Worm (Caenorhabditis elegans) whole organism, late embryonic: ENCODE results near the gene unc-82.

Experiments used
- C08G9.2 ChIP-seq: sonication (generic microtip); optimal IDR thresholded peaks from 2 replicates; lab custom pipeline; 2016; ENCODE audit warnings: mild to moderate bottlenecking, missing genetic modification characterization, moderate library complexity, missing compliant biosample characterization
- F13H6.1 ChIP-seq: sonication (generic microtip); optimal IDR thresholded peaks from 2 replicates; lab custom pipeline; 2016; ENCODE audit warnings: missing genetic modification characterization, missing compliant biosample characterization
- K09A11.1 ChIP-seq: sonication (generic microtip); optimal IDR thresholded peaks from 2 replicates; lab custom pipeline; 2017; ENCODE audit warnings: antibody characterized with exemption, mild to moderate bottlenecking, missing genetic modification characterization, missing compliant biosample characterization; ENCODE audit not compliant: insufficient read depth
- ahr-1 ChIP-seq: sonication (generic microtip); optimal IDR thresholded peaks from 2 replicates; lab custom pipeline; 2016; ENCODE audit warnings: missing genetic modification characterization, missing compliant biosample characterization
- ceh-14 ChIP-seq: sonication (generic microtip); optimal IDR thresholded peaks from 2 replicates; lab custom pipeline; 2016; ENCODE audit warnings: missing genotype, missing genetic modification characterization, missing compliant biosample characterization
- ceh-30 ChIP-seq: fragments of 150-350 bp; optimal IDR thresholded peaks from 2 replicates; lab custom pipeline; 2014; ENCODE audit warnings: missing biosample characterization, missing genetic modification characterization
- ceh-31 ChIP-seq: sonication (generic microtip); optimal IDR thresholded peaks from 2 replicates; lab custom pipeline; 2016; ENCODE audit warnings: missing genetic modification characterization, missing compliant biosample characterization
- ceh-34 ChIP-seq: sonication (generic microtip); optimal IDR thresholded peaks from 2 replicates; lab custom pipeline; 2016; ENCODE audit warnings: mild to moderate bottlenecking, missing genetic modification characterization, missing compliant biosample characterization
- ceh-45 ChIP-seq: fragments of 200-800 bp; sonication (Bioruptor generic); IDR thresholded peaks from 2 replicates; pipeline ENCODE4 v1.3.6; 2022; ENCODE audit warnings: missing genetic modification reagents, missing genetic modification characterization, missing compliant biosample characterization
- ceh-48 ChIP-seq: sonication (generic microtip); optimal IDR thresholded peaks from 2 replicates; lab custom pipeline; 2016; ENCODE audit warnings: missing genetic modification characterization, inconsistent platforms, missing compliant biosample characterization
- ceh-6 ChIP-seq: fragments of 200-800 bp; sonication (Bioruptor generic); optimal IDR thresholded peaks from 2 replicates; lab custom pipeline; 2018; ENCODE audit warnings: mild to moderate bottlenecking, missing genetic modification characterization, missing compliant biosample characterization
- ceh-9 ChIP-seq: sonication (generic microtip); optimal IDR thresholded peaks from 2 replicates; lab custom pipeline; 2016; ENCODE audit warnings: mild to moderate bottlenecking, missing genetic modification characterization, inconsistent platforms, missing compliant biosample characterization
- dve-1 ChIP-seq: sonication (generic microtip); optimal IDR thresholded peaks from 2 replicates; lab custom pipeline; 2017; ENCODE audit warnings: antibody characterized with exemption, mild to moderate bottlenecking, missing genetic modification characterization, missing compliant biosample characterization
- elt-2 ChIP-seq: sonication (generic microtip); optimal IDR thresholded peaks from 2 replicates; lab custom pipeline; 2016; ENCODE audit warnings: missing genetic modification reagents, missing genetic modification characterization, missing compliant biosample characterization
- elt-4 ChIP-seq: sonication (generic microtip); optimal IDR thresholded peaks from 2 replicates; lab custom pipeline; 2016; ENCODE audit warnings: missing genetic modification characterization, missing compliant biosample characterization
- ets-4 ChIP-seq: sonication (generic microtip); optimal IDR thresholded peaks from 2 replicates; lab custom pipeline; 2016; ENCODE audit warnings: missing genetic modification characterization, missing compliant biosample characterization
- fkh-10 ChIP-seq: fragments of 150-350 bp; optimal IDR thresholded peaks from 2 replicates; lab custom pipeline; 2014; ENCODE audit warnings: missing biosample characterization, missing genetic modification reagents, missing genetic modification characterization
- fkh-6 ChIP-seq: sonication (generic microtip); optimal IDR thresholded peaks from 2 replicates; lab custom pipeline; 2016; ENCODE audit warnings: missing genetic modification characterization, missing compliant biosample characterization
- hlh-6 ChIP-seq: sonication (generic microtip); optimal IDR thresholded peaks from 2 replicates; lab custom pipeline; 2016; ENCODE audit warnings: missing genotype, missing genetic modification characterization, missing compliant biosample characterization
- hlh-8 ChIP-seq: sonication (generic microtip); optimal IDR thresholded peaks from 2 replicates; lab custom pipeline; 2016; ENCODE audit warnings: missing genotype, missing genetic modification characterization, missing compliant biosample characterization
- lim-6 ChIP-seq: sonication (generic microtip); optimal IDR thresholded peaks from 2 replicates; lab custom pipeline; 2016; ENCODE audit warnings: missing genetic modification characterization, missing compliant biosample characterization
- lin-11 ChIP-seq: fragments of 200-800 bp; sonication (Bioruptor generic); optimal IDR thresholded peaks from 2 replicates; lab custom pipeline; 2018; ENCODE audit warnings: mild to moderate bottlenecking, missing genetic modification characterization, missing compliant biosample characterization
- madf-2 ChIP-seq: sonication (generic microtip); optimal IDR thresholded peaks from 2 replicates; lab custom pipeline; 2017; ENCODE audit warnings: missing genetic modification characterization, missing compliant biosample characterization
- mec-3 ChIP-seq: sonication (generic microtip); optimal IDR thresholded peaks from 2 replicates; lab custom pipeline; 2016; ENCODE audit warnings: borderline replicate concordance, missing genetic modification characterization, missing compliant biosample characterization
- npax-4 ChIP-seq: sonication (generic microtip); optimal IDR thresholded peaks from 2 replicates; lab custom pipeline; 2016; ENCODE audit warnings: missing genetic modification characterization, missing compliant biosample characterization
- pag-3 ChIP-seq: sonication (generic microtip); optimal IDR thresholded peaks from 2 replicates; lab custom pipeline; 2016; ENCODE audit warnings: missing compliant biosample characterization, missing genetic modification characterization, borderline replicate concordance
- pat-9 ChIP-seq: fragments of 200-800 bp; sonication (Bioruptor generic); optimal IDR thresholded peaks from 2 replicates; lab custom pipeline; 2018; ENCODE audit warnings: mild to moderate bottlenecking, missing genetic modification characterization, moderate library complexity, missing compliant biosample characterization
- pax-1 ChIP-seq: fragments of 150-350 bp; optimal IDR thresholded peaks from 2 replicates; lab custom pipeline; 2014; ENCODE audit warnings: missing biosample characterization, missing genetic modification characterization
- pha-4 ChIP-seq: fragments of 150-350 bp; optimal IDR thresholded peaks from 2 replicates; lab custom pipeline; 2018; ENCODE audit warnings: missing biosample characterization, missing genetic modification reagents, missing genetic modification characterization
- ref-2 ChIP-seq: sonication (generic microtip); optimal IDR thresholded peaks from 2 replicates; lab custom pipeline; 2016; ENCODE audit warnings: missing genetic modification characterization, missing compliant biosample characterization
- sox-2 ChIP-seq: fragments of 200-800 bp; sonication (Bioruptor generic); IDR thresholded peaks from 2 replicates; pipeline ENCODE4 v1.3.6; 2022; ENCODE audit warnings: missing genetic modification reagents, missing genetic modification characterization, missing compliant biosample characterization
- sox-4 ChIP-seq: sonication (generic microtip); optimal IDR thresholded peaks from 2 replicates; lab custom pipeline; 2017; ENCODE audit warnings: mild to moderate bottlenecking, missing genetic modification characterization, inconsistent platforms, missing compliant biosample characterization
- tbx-2 ChIP-seq: sonication (generic microtip); optimal IDR thresholded peaks from 2 replicates; lab custom pipeline; 2016; ENCODE audit warnings: missing genetic modification characterization, missing compliant biosample characterization
- tbx-7 ChIP-seq: sonication (generic microtip); optimal IDR thresholded peaks from 2 replicates; lab custom pipeline; 2016; ENCODE audit warnings: missing genotype, missing genetic modification characterization, missing compliant biosample characterization
- unc-42 ChIP-seq: sonication (generic microtip); optimal IDR thresholded peaks from 2 replicates; lab custom pipeline; 2016; ENCODE audit warnings: missing genotype, missing genetic modification characterization, missing compliant biosample characterization
- unc-86 ChIP-seq: sonication (generic microtip); optimal IDR thresholded peaks from 2 replicates; lab custom pipeline; 2016; ENCODE audit warnings: missing genetic modification characterization, missing compliant biosample characterization
- ztf-16 ChIP-seq: sonication (generic microtip); optimal IDR thresholded peaks from 2 replicates; lab custom pipeline; 2017; ENCODE audit warnings: missing genetic modification characterization, missing compliant biosample characterization

unc-82 gene

ce11 chrIV:7453661-7454159 is 29.4 kb downstream of the unc-82 start:
- TF ChIP-seq ceh-14 (tag; lab: Kevin White, UChicago) (peak; percentile 21), ceh-9 (tag; lab: Kevin White, UChicago) (no peak), ets-4 (tag; lab: Kevin White, UChicago) (no peak), ceh-31 (tag; lab: Kevin White, UChicago) (peak; percentile 32), unc-42 (tag; lab: Kevin White, UChicago) (peak; percentile 43)
- TF ChIP-seq, all 69 proteins: peak for 3

- TF ChIP-seq ref-2 (tag; lab: Kevin White, UChicago) = peak; percentile 6
- no peak for TF ChIP-seq lin-11 (tag; lab: Kevin White, UChicago)
- peak; percentile 3 for TF ChIP-seq ceh-31 (tag; lab: Kevin White, UChicago)
- TF ChIP-seq fkh-10 = no peak
These were observed 30.6 kb downstream of the unc-82 start for ce11 chrIV:7454890-7455289.

DNA sequence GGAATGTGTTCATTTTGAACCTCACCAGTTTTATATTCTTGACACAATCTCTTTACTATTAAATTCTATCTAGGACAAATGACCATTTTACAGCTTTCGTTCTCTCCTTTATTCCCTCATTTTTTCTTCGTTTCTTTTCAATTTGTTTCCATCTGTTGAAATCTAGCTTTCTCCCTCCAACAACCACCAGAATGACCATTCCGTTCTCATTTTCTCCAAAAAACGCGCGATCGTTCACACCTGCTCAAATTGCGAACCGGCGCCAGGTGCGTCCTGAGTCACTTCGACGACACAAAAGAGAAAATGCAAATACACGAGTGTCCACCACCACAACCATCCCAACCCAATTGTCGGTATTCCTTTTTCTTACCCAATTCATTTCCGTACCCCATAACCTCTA is 31.9 kb downstream of the unc-82 start, which contains the start of gene F13B6.1:
Gene F13B6.1, plus strand, starts transcription at position 301 of the 400 bp plus-strand sequence.
- no peak for TF ChIP-seq mec-3
- TF ChIP-seq dve-1 (tag; lab: Kevin White, UChicago) = no peak
- no peak for TF ChIP-seq lin-11 (tag; lab: Kevin White, UChicago)
- TF ChIP-seq pax-1 (tag; lab: Kevin White, UChicago) = no peak
- no peak for TF ChIP-seq tbx-2 (tag; lab: Kevin White, UChicago)
- TF ChIP-seq ets-4 (tag; lab: Kevin White, UChicago) = no peak
- TF ChIP-seq ceh-6 (GFP tag; lab: Kevin White, UChicago) = no peak
- TF ChIP-seq ceh-45 (GFP tag; lab: Robert Waterston, UW) = no peak
- no peak for TF ChIP-seq hlh-6 (tag; lab: Kevin White, UChicago)
- TF ChIP-seq F13H6.1 (tag; lab: Kevin White, UChicago) = no peak
- no peak for TF ChIP-seq madf-2 (tag; lab: Kevin White, UChicago)
- no peak for TF ChIP-seq ceh-30

ce11 chrIV:7460225-7460624 is 35.9 kb downstream of the unc-82 start, which contains the start of gene F13B6.2:
TSS of gene F13B6.2 (minus strand) at chrIV:7460325.
- TF ChIP-seq ceh-34 (tag; lab: Kevin White, UChicago) (no peak), hlh-6 (tag; lab: Kevin White, UChicago) (no peak), pha-4 (tag; lab: Kevin White, UChicago) (no peak), elt-2 (tag; lab: Kevin White, UChicago) (no peak), unc-86 (tag; lab: Kevin White, UChicago) (no peak), C08G9.2 (tag; lab: Kevin White, UChicago) (no peak), ahr-1 (no peak), ztf-16 (no peak), ceh-48 (tag; lab: Kevin White, UChicago) (no peak), lim-6 (tag; lab: Kevin White, UChicago) (no peak), sox-2 (GFP tag; lab: Robert Waterston, UW) (no peak), elt-4 (no peak), unc-42 (tag; lab: Kevin White, UChicago) (no peak), lin-11 (tag; lab: Kevin White, UChicago) (no peak), tbx-2 (tag; lab: Kevin White, UChicago) (no peak), ceh-14 (tag; lab: Kevin White, UChicago) (no peak), ref-2 (tag; lab: Kevin White, UChicago) (no peak)
- TF ChIP-seq, all 69 proteins: peak for 0

DNA sequence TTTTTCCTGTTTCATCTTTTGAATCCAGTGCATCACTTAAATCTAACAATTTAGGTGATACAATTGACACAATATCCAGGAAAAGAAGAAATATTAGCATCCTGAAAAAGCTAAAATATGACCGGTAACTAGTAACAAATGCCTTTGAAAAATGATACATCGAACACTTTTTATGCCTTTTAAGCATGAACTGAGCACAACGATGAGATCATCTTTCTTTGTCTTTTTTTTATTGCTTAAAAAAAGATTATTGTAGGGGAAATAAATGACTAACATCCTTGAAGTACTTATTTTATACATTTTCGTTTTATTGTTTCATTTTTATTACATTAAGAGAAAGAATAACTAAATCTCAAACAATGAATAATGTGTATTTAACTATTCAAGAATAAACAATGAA is 41.6 kb downstream of the unc-82 start, which contains the start of gene F13B6.3:
Gene F13B6.3, minus strand, starts transcription at position 101 of the 400 bp plus-strand sequence.
- TF ChIP-seq pat-9 (tag; lab: Kevin White, UChicago) = no peak
- TF ChIP-seq npax-4 = no peak
- TF ChIP-seq ceh-6 (GFP tag; lab: Kevin White, UChicago) = no peak
- TF ChIP-seq ceh-45 (GFP tag; lab: Robert Waterston, UW) = no peak
- TF ChIP-seq pag-3 = no peak
- no peak for TF ChIP-seq ref-2 (tag; lab: Kevin White, UChicago)
- no peak for TF ChIP-seq sox-4 (tag; lab: Kevin White, UChicago)
- no peak for TF ChIP-seq ceh-14 (tag; lab: Kevin White, UChicago)
- TF ChIP-seq ceh-9 (tag; lab: Kevin White, UChicago) = no peak
- no peak for TF ChIP-seq ahr-1
- no peak for TF ChIP-seq hlh-6 (tag; lab: Kevin White, UChicago)
- no peak for TF ChIP-seq fkh-6 (tag; lab: Kevin White, UChicago)
- TF ChIP-seq pha-4 (tag; lab: Kevin White, UChicago) = no peak
- TF ChIP-seq tbx-7 (tag; lab: Kevin White, UChicago) = no peak
- TF ChIP-seq hlh-8 = no peak
- no peak for TF ChIP-seq K09A11.1
- no peak for TF ChIP-seq unc-86 (tag; lab: Kevin White, UChicago)
- TF ChIP-seq ets-4 (tag; lab: Kevin White, UChicago) = no peak
